Fruit fly (Drosophila melanogaster): ENCODE results near the gene CG3198.

DNA sequence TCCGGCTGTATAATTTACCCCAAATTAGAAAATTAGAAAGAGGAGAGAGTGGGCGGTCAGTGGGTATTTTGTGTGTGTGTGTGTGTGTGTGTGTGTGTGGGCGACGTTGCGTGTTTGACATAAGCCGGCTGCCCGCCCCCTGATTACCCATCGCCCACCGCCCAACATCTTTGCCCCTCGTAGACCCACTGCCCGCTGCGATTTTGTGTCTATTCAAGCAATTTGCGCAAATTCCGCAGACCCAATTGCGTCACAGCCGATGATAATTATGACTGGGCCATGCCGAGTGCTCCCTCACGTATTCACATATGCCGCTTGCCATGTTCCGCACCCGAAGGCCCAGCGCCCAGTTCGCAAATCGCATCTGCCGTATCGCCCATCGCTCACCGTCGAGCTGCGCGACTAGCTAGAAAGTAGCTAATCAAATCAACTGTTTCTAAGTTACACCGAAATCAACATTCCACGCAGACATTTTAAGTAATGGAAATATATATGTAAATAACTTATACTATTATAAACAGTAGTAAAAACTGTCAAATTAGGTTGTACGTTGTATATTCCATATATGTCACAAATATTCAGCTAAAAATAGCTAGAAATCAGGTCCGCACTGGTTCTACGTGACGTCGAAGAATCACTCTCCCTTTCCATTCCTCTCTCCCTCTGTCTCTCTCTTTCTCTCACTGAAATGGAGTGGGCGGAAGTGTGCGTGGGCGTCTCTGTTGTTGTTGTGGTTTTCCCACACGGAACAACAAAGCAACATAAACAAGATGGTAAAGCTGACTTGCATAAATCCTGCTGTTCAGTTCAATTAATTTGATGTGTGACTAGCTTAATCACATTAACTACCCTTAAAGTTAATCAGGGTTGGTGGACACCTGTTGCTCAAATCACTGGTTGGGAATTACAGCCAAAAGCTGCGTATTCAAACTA, 16.9 kb downstream of the CG3198 start:
- TF ChIP-seq CG8478 (optimal IDR thresholded peaks at IDR 0.05) (no peak), CTCF (optimal IDR thresholded peaks at IDR 0.05) (no peak)
